Worm (Caenorhabditis elegans) whole organism, L1 larva: Measurements from ENCODE around the gene T12A2.21.

Source experiments
- aha-1 ChIP-seq: fragments of 150-350 bp; optimal IDR thresholded peaks from 2 replicates; lab custom pipeline; 2014; ENCODE audit warnings: missing biosample characterization, missing genetic modification characterization
- jun-1 ChIP-seq: fragments of 150-350 bp; optimal IDR thresholded peaks from 2 replicates; lab custom pipeline; 2014; ENCODE audit warnings: missing biosample characterization, missing genetic modification reagents, missing genetic modification characterization
- lsy-2 ChIP-seq, 2 experiments: fragments of 150-350 bp; optimal IDR thresholded peaks; 2 replicates each; lab custom pipeline; 2014; ENCODE audit warnings: missing biosample characterization in 2 of 2, missing genetic modification characterization in 2 of 2
- nhr-237 ChIP-seq: fragments of 150-350 bp; optimal IDR thresholded peaks from 2 replicates; lab custom pipeline; 2014; ENCODE audit warnings: missing biosample characterization, missing genetic modification characterization
- pag-3 ChIP-seq: sonication (generic microtip); optimal IDR thresholded peaks from 2 replicates; lab custom pipeline; 2017; ENCODE audit warnings: missing genetic modification characterization, mild to moderate bottlenecking, missing compliant biosample characterization, antibody characterized with exemption, borderline replicate concordance; ENCODE audit not compliant: insufficient read depth
- tbx-2 ChIP-seq: sonication (generic microtip); optimal IDR thresholded peaks from 2 replicates; lab custom pipeline; 2016; ENCODE audit warnings: missing genetic modification characterization, missing compliant biosample characterization
- ztf-4 ChIP-seq: fragments of 150-350 bp; optimal IDR thresholded peaks from 2 replicates; lab custom pipeline; 2014; ENCODE audit warnings: missing biosample characterization, missing genetic modification characterization

ce11 chrIII:6280070-6280596 lies 43.6 kb upstream of the T12A2.21 start, which contains the start of gene hmg-1.2:
- TF ChIP-seq lsy-2 (tag; optimal IDR thresholded peaks at IDR 0.05; lab: Kevin White, UChicago) (peak; percentile 79 to 81), nhr-237 (no peak), jun-1 (tag; lab: Kevin White, UChicago) (peak; percentile 76), tbx-2 (tag; lab: Kevin White, UChicago) (peak; percentile 88), aha-1 (tag; lab: Kevin White, UChicago) (no peak), pag-3 (no peak), ztf-4 (peak; percentile 77)
